Worm (Caenorhabditis elegans) whole organism, mixed stage, embryonic: ENCODE measurements around the gene Y41C4A.6.

ENCODE experiments used
- blmp-1 ChIP-seq: fragments of 150-350 bp; optimal IDR thresholded peaks from 2 replicates; lab custom pipeline; 2014; ENCODE audit warnings: missing biosample characterization, missing genetic modification characterization
- drap-1 ChIP-seq: fragments of 200-800 bp; sonication (Bioruptor generic); optimal IDR thresholded peaks from 3 replicates; lab custom pipeline; 2018; ENCODE audit warnings: mild to moderate bottlenecking, missing genetic modification characterization, missing compliant biosample characterization
- elt-1 ChIP-seq: sonication (generic microtip); optimal IDR thresholded peaks from 2 replicates; lab custom pipeline; 2017; ENCODE audit warnings: missing genetic modification characterization, mild to moderate bottlenecking, missing compliant biosample characterization, antibody characterized with exemption, moderate library complexity, borderline replicate concordance; ENCODE audit not compliant: insufficient read depth
- ham-2 ChIP-seq: fragments of 200-800 bp; sonication (Bioruptor generic); optimal IDR thresholded peaks from 2 replicates; lab custom pipeline; 2018; ENCODE audit warnings: mild to moderate bottlenecking, missing genetic modification characterization, missing compliant biosample characterization
- lin-13 ChIP-seq: fragments of 150-350 bp; optimal IDR thresholded peaks from 2 replicates; lab custom pipeline; 2014; ENCODE audit warnings: missing biosample characterization, missing genetic modification characterization
- lsy-2 ChIP-seq: fragments of 150-350 bp; optimal IDR thresholded peaks from 2 replicates; lab custom pipeline; 2014; ENCODE audit warnings: missing biosample characterization, missing genetic modification characterization
- nhr-76 ChIP-seq: sonication (generic microtip); optimal IDR thresholded peaks from 2 replicates; lab custom pipeline; 2017; ENCODE audit warnings: missing biosample characterization, missing genetic modification characterization
- snpc-4 ChIP-seq: fragments of 150-350 bp; optimal IDR thresholded peaks from 2 replicates; lab custom pipeline; 2014; ENCODE audit warnings: missing biosample characterization, missing genetic modification characterization

- TF ChIP-seq blmp-1 (tag; lab: Kevin White, UChicago): no peak
- TF ChIP-seq nhr-76 (tag; lab: Kevin White, UChicago): no peak
- no peak for TF ChIP-seq drap-1
- no peak for TF ChIP-seq lin-13 (tag; lab: Kevin White, UChicago)
- TF ChIP-seq lsy-2: no peak
- no peak for TF ChIP-seq ham-2 (GFP tag; lab: Kevin White, UChicago)
- no peak for TF ChIP-seq snpc-4 (tag; lab: Kevin White, UChicago)
- no peak for TF ChIP-seq elt-1 (tag; lab: Kevin White, UChicago)
Measured at ce11 chrIII:11689887-11690286, 6.5 kb upstream of the Y41C4A.6 start.
